Fruit fly (Drosophila melanogaster) whole organism: ENCODE results near the gene CG2017.

Experiments
- CG8478 ChIP-seq: fragments of >200 bp; optimal IDR thresholded peaks from 2 replicates; lab custom pipeline; 2018; ENCODE audit warnings: inconsistent platforms
- EcR ChIP-seq, 2 experiments: fragments of >200 bp; optimal IDR thresholded peaks; 2 replicates each; lab custom pipeline; 2017; ENCODE audit warnings: missing biosample characterization in 2 of 2, missing genetic modification characterization in 2 of 2, missing genetic modification reagents in 2 of 2
- psq ChIP-seq: fragments of >200 bp; optimal IDR thresholded peaks from 2 replicates; lab custom pipeline; 2017
- usp ChIP-seq: fragments of >200 bp; optimal IDR thresholded peaks from 2 replicates; lab custom pipeline; 2017; ENCODE audit warnings: missing biosample characterization, missing genetic modification characterization, mixed read lengths

- TF ChIP-seq CG8478 (no peak), usp (no peak), psq (lab: Kevin White, UChicago) (no peak), EcR (GFP tag; optimal IDR thresholded peaks at IDR 0.05; lab: Kevin White, UChicago) (no peak)
Measured at dm6 chr3R:5846570-5847270, 15.5 kb downstream of the CG2017 start, which contains the start of gene CG14676.
